Fruit fly (Drosophila melanogaster): ENCODE data around the gene defl.
A peak's percentile ranks its signal among the peaks of the same experiment; 100 is the strongest.

Gene defl

DNA sequence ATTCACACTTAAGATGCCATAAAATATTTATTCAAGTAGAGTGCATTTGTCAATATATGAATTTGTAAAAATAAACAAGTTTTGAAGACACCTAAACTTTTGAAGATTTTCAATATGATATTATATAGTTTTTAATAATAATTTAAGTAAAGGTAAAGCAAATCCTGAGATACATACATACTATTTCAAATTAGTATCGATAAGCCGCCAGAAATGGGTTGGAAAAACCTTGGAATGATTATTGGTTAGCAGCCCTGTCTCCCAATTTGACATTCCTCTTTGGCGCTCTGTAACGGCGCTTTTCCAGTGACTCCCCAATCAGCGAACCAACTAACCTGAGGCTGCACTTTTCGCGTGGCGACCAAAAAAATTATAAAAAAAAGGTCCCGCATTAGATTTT, 42.3 kb upstream of the defl start, which contains the start of gene alphaTub67C:
TSS of gene alphaTub67C (plus strand) at position 301 of the 400 bp plus-strand sequence.
- TF ChIP-seq CG9948 (tag; optimal IDR thresholded peaks at IDR 0.05) (no peak), CG8159 (tag; optimal IDR thresholded peaks at IDR 0.05) (no peak), CG4496 (GFP tag; IDR thresholded peaks at IDR 0.05) (no peak), fd96Ca (GFP tag; IDR thresholded peaks at IDR 0.05) (no peak), Pif1B (GFP tag; optimal IDR thresholded peaks at IDR 0.05) (no peak), CG34367 (tag; optimal IDR thresholded peaks at IDR 0.05) (no peak), Pif1A (GFP tag; optimal IDR thresholded peaks at IDR 0.05) (no peak)

- TF ChIP-seq CG14655 (GFP tag; optimal IDR thresholded peaks at IDR 0.05) (no peak), CG8159 (tag; optimal IDR thresholded peaks at IDR 0.05) (no peak), CG8301 (tag; optimal IDR thresholded peaks at IDR 0.05) (no peak), CG13204 (GFP tag; optimal IDR thresholded peaks at IDR 0.05) (no peak), EcR (GFP tag; optimal IDR thresholded peaks at IDR 0.05) (no peak), fd96Ca (GFP tag; IDR thresholded peaks at IDR 0.05) (no peak), CG10348 (GFP tag; IDR thresholded peaks at IDR 0.05) (no peak), CG17806 (tag; optimal IDR thresholded peaks at IDR 0.05) (no peak), CG9948 (tag; optimal IDR thresholded peaks at IDR 0.05) (no peak), CG15710 (tag; optimal IDR thresholded peaks at IDR 0.05) (no peak), CG4496 (GFP tag; IDR thresholded peaks at IDR 0.05) (no peak)
Measured at dm6 chr3L:9684871-9685270, 38.4 kb upstream of the defl start, which contains the start of gene CG16719. TSS of gene CG16719 (plus strand) at chr3L:9685171.

DNA sequence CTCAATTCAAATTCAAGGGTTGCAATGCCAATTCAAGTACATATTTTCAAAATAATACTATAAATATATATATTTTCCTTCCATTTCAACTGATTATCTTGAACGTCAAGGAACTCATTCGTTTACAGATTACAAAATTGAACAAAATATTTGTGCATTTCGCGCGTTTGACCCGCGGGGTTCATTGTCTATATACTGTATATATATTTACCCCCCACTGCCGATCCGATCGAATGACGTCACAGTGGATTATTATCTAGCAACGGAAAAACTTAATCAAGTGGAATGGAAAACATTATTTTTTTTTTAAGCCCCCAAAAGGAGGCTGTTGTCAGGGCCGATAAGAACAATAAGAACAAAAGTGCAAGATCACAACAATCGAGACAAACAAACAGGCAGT, 35.7 kb upstream of the defl start:
- TF ChIP-seq Snoo (tag; optimal IDR thresholded peaks at IDR 0.05) (no peak), CG12605 (GFP tag; IDR thresholded peaks at IDR 0.05) (no peak), CG4496 (GFP tag; IDR thresholded peaks at IDR 0.05) (no peak), rn (GFP tag; IDR thresholded peaks at IDR 0.05) (no peak), CG14655 (GFP tag; optimal IDR thresholded peaks at IDR 0.05) (no peak), CG15710 (tag; optimal IDR thresholded peaks at IDR 0.05) (no peak), Ets98B (GFP tag; IDR thresholded peaks at IDR 0.05) (no peak), Pif1B (GFP tag; optimal IDR thresholded peaks at IDR 0.05) (no peak), CG34367 (tag; optimal IDR thresholded peaks at IDR 0.05) (no peak), CG13204 (GFP tag; optimal IDR thresholded peaks at IDR 0.05) (no peak), gl (tag; optimal IDR thresholded peaks at IDR 0.05) (no peak), fd96Ca (GFP tag; IDR thresholded peaks at IDR 0.05) (no peak), CG8301 (tag; optimal IDR thresholded peaks at IDR 0.05) (no peak), CG32121 (GFP tag; IDR thresholded peaks at IDR 0.05) (no peak), CG9948 (tag; optimal IDR thresholded peaks at IDR 0.05) (no peak), CG8159 (tag; optimal IDR thresholded peaks at IDR 0.05) (no peak), Pif1A (GFP tag; optimal IDR thresholded peaks at IDR 0.05) (no peak), CG17806 (tag; optimal IDR thresholded peaks at IDR 0.05) (no peak), EcR (GFP tag; optimal IDR thresholded peaks at IDR 0.05) (no peak), CG10348 (GFP tag; IDR thresholded peaks at IDR 0.05) (no peak)

DNA sequence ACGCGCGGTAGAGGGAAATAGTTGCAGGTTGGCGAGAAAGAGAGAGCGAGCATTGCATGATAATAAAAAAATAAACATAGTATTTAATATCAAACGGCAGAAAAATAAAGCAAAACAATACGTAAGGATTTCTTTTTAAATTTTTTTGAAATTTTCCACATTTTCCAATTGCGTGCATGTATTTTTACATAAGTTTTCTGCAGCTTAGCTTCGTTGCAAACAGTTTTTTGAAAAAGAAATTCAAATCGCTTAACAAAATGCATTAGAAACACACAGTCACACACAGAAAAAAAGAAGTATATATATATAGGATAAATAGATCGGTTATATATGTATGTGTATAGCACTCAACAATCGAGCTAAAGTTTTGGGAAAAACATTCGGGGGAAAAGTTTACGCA, 34.5 kb upstream of the defl start:
- no peak for TF ChIP-seq CG8301 (tag; optimal IDR thresholded peaks at IDR 0.05)
- TF ChIP-seq D1 (tag; optimal IDR thresholded peaks at IDR 0.05), result no peak
- no peak for TF ChIP-seq Snoo (tag; optimal IDR thresholded peaks at IDR 0.05)
- TF ChIP-seq Pif1A (GFP tag; optimal IDR thresholded peaks at IDR 0.05), result no peak
- TF ChIP-seq CG32121 (GFP tag; IDR thresholded peaks at IDR 0.05), result no peak

DNA sequence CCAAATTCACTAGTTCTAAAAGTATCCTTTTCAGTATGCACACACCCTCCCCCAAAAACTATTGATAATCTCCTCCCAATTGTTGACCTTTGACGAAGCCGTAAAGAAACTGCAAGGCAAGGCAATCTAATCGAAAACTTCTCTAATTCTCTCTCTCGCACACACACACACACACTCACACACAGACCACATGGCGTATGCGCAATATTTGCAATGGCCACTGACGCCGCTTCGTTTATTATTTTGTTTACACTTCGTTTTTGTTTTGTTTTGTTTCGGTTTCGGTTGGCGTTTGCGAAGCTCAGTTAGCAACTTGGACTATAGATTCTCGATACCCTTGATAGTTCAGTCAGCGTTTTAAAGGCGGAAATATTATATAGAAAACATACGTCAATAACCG, 33.4 kb upstream of the defl start:
- TF ChIP-seq CG4496 (GFP tag; IDR thresholded peaks at IDR 0.05) (no peak), fd96Ca (GFP tag; IDR thresholded peaks at IDR 0.05) (no peak), EcR (GFP tag; optimal IDR thresholded peaks at IDR 0.05) (no peak), D1 (tag; optimal IDR thresholded peaks at IDR 0.05) (no peak)

DNA sequence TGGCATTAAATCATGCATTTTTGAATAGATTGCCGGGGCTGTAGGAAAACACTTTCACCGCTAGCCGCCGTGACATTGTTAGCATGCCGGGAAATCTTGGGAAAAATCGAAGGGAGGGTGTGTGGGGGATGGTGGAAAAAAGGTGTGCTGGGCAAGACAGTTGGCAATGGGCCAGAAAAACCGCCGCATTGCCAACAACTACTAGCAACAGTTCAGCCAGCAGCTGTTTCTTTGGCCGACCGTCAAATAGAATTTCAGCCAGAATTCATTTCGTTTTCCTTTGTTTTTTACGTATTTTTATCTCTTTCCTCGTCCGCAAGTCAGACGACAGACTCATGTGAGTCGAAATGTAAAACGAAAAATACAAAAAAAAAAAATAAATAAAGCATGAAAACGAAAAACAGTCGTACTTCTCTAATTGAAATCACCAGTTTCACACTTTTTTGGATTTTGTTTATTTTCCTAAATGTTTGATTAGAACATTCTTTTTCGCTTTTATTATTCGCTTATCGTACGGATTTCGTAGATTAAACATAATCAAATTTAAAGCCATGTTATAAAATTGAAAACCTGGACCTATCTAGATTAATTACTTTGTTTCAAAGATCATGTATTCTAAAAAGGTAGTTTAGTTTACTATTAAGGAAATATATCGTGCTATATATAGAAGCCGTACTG, 32.3 kb upstream of the defl start:
- peak; percentile 37; the same call in 1 of the 3 replicates for TF ChIP-seq CG4496 (GFP tag; IDR thresholded peaks at IDR 0.05)
- 0 out of 2 replicates have a peak, but pooled peaks have one; percentile 22 for TF ChIP-seq CG12605 (GFP tag; IDR thresholded peaks at IDR 0.05)
- no peak; the same call in 1 of the 2 replicates for TF ChIP-seq Ets98B (GFP tag; IDR thresholded peaks at IDR 0.05)
- no peak for TF ChIP-seq CG10348 (GFP tag; IDR thresholded peaks at IDR 0.05)
- TF ChIP-seq CG34367 (tag; optimal IDR thresholded peaks at IDR 0.05), result no peak
- peak; percentile 19 for TF ChIP-seq CG8301 (tag; optimal IDR thresholded peaks at IDR 0.05)
- no peak for TF ChIP-seq CG8159 (tag; optimal IDR thresholded peaks at IDR 0.05)
- TF ChIP-seq rn (GFP tag; IDR thresholded peaks at IDR 0.05), result no peak
- no peak for TF ChIP-seq CG15710 (tag; optimal IDR thresholded peaks at IDR 0.05)
- peak; percentile 91 for TF ChIP-seq CG32121 (GFP tag; IDR thresholded peaks at IDR 0.05)
- TF ChIP-seq gl (tag; optimal IDR thresholded peaks at IDR 0.05), result no peak
- no peak for TF ChIP-seq Pif1B (GFP tag; optimal IDR thresholded peaks at IDR 0.05)
- no peak for TF ChIP-seq D1 (tag; optimal IDR thresholded peaks at IDR 0.05)
- TF ChIP-seq Snoo (tag; optimal IDR thresholded peaks at IDR 0.05), result peak; percentile 9
- TF ChIP-seq CG13204 (GFP tag; optimal IDR thresholded peaks at IDR 0.05), result no peak
- no peak for TF ChIP-seq Pif1A (GFP tag; optimal IDR thresholded peaks at IDR 0.05)
- no peak for TF ChIP-seq CG17806 (tag; optimal IDR thresholded peaks at IDR 0.05)
- no peak for TF ChIP-seq fd96Ca (GFP tag; IDR thresholded peaks at IDR 0.05)
- peak; percentile 26 for TF ChIP-seq CG14655 (GFP tag; optimal IDR thresholded peaks at IDR 0.05)
- TF ChIP-seq CG9948 (tag; optimal IDR thresholded peaks at IDR 0.05), result no peak
- TF ChIP-seq EcR (GFP tag; optimal IDR thresholded peaks at IDR 0.05), result no peak
